Worm (Caenorhabditis elegans): ENCODE measurements around the gene ttr-31.

Gene ttr-31

DNA sequence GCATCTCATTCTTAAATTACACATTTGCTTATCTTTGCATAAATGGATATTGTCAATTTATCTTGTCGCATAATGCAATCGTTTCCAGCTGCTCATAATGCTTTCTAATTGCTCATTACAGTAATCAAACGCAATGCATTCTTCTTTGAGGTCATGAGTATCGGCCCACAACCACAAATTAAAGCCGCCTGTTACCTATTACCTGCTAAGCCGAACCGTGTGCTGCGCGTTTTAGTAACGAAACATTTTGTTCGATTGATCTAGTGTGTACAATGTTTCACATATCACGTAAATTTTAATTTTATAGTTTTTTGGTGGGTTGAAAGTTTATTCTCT is 25.1 kb upstream of the ttr-31 start:
- TF ChIP-seq ztf-4 (tag; optimal IDR thresholded peaks at IDR 0.05) (no peak), dsc-1 (tag; optimal IDR thresholded peaks at IDR 0.05) (peak; percentile 63), ceh-88 (GFP tag; IDR thresholded peaks at IDR 0.05) (no peak), mdl-1 (tag; optimal IDR thresholded peaks at IDR 0.05) (no peak)

DNA sequence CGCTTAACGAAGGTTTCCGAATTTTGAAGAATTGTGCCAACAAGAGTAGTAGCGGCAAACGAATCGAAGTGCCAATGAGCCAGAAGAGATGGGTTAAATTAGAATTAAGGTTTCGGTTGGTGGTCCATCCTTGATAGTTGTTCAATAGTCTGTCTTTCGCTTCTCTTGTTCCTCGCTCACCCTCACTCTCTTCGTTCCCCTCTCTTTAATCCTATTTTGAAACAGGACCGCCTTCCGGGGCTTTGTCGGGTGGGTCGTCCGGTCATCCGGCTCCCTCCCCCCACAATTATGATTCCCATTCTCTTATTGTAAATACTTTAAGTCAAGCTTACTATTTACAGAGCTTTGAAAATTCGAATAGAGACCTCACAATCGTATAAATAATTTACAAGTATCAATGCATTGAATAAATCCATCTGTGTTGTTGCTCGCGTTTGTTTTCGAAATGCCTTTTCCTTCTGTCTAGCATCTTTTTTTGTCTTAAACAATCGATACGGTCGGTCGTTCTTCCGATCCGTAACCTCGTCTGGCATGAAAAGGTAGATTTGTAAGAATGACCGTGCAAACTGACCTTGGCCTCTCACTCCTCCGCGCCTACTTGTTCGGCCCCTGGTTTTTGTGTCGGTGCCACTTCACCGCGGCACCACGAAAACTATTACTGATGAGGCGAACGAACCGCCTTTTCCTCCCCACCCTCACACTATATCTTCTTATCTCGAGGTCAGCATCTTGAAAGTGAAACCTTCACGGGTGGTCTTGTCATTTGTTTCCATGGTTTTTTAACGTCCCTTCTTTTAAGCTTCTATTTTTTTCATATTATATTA is 24.5 kb upstream of the ttr-31 start:
- TF ChIP-seq sup-37 (GFP tag; optimal IDR thresholded peaks at IDR 0.05) = no peak
- TF ChIP-seq nhr-85 (tag) = peak; percentile 76
- TF ChIP-seq efl-1 (optimal IDR thresholded peaks at IDR 0.05) = no peak
- peak in 1 of 2 experiments; percentile 54 for TF ChIP-seq efl-1 (GFP tag; optimal IDR thresholded peaks at IDR 0.05 in 1 of 2)
- peak; percentile 91 for TF ChIP-seq blmp-1 (tag; optimal IDR thresholded peaks at IDR 0.05)
- peak; percentile 32 for TF ChIP-seq lin-14 (GFP tag; optimal IDR thresholded peaks at IDR 0.05)

DNA sequence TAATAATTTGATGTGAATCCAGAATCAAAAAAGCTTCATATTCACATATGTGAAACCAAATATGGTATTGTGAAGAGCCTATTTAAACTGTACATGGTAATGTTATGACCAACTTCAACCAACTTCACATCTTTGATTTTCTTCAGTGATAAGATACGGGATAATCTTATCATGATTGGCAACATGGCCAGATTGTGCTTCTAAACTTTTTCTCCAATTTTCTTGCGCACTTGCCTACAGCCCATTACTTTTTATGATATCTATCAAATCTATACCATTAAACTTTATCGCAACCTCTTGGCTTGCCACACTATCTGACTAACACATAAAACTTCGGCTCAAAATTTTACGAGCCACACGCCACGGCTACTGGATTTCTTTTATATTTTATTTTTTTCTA is 23.6 kb upstream of the ttr-31 start:
- no peak for TF ChIP-seq fkh-4 (tag; optimal IDR thresholded peaks at IDR 0.05; ENCODE audit: borderline replicate concordance)
- TF ChIP-seq ets-5 (GFP tag; IDR thresholded peaks at IDR 0.05) = no peak
- TF ChIP-seq C16A3.4 (tag; optimal IDR thresholded peaks at IDR 0.05) = no peak
- TF ChIP-seq dsc-1 (tag; optimal IDR thresholded peaks at IDR 0.05) = peak; percentile 24
- TF ChIP-seq elt-3 (tag; optimal IDR thresholded peaks at IDR 0.05) = peak in 4 of 6 experiments; percentile 85 to 91 (median 90)
- no peak for TF ChIP-seq ceh-63 (GFP tag; optimal IDR thresholded peaks at IDR 0.05)
- peak; percentile 32 for TF ChIP-seq nhr-85 (tag)
- TF ChIP-seq rnt-1 (tag; optimal IDR thresholded peaks at IDR 0.05) = peak; percentile 30
- no peak for TF ChIP-seq jun-1 (tag; optimal IDR thresholded peaks at IDR 0.05)

- TF ChIP-seq lin-14 (GFP tag; optimal IDR thresholded peaks at IDR 0.05) (peak; percentile 10), nhr-85 (tag) (no peak), ceh-63 (GFP tag; optimal IDR thresholded peaks at IDR 0.05) (peak; percentile 2), efl-1 (optimal IDR thresholded peaks at IDR 0.05) (no peak), efl-1 (GFP tag; optimal IDR thresholded peaks at IDR 0.05 in 1 of 2) (peak in 1 of 2 experiments; percentile 0), ceh-82 (tag; optimal IDR thresholded peaks at IDR 0.05) (peak in 1 of 3 experiments; percentile 5)
Observed at ce11 chrX:11031869-11032268, 23.0 kb upstream of the ttr-31 start.

DNA sequence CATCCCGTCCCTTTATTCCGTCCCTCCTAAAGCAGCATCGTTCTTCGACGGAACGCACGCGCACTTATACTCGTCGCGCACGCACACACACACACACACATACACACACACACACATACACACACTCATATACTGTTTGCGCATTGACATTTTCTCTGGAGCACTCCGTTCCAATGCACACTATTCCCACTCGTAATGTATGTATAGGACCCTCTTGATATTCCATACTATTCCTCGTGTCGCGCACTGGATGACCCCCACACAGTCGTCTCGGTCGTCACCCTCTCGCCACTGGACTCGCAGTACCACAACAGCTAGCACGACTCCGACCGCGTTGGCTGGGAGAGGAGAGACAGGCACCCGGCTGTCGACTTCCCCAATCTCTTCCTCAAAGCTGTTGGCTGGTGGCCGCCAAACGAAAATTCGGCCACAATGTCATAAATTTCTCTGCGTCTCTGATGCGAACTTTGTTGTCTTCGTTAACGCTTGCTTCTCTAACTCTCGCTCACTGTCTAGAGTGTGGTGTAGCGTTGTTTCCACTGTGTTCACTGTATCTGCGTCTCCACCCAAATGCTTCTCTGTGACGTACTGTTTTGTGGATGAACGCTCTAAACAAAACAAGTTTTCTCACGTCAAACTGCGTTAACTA is 22.3 kb upstream of the ttr-31 start:
- TF ChIP-seq elt-3 (tag; optimal IDR thresholded peaks at IDR 0.05) (peak in 5 of 6 experiments; percentile 15 to 84 (median 42)), hlh-4 (tag; optimal IDR thresholded peaks at IDR 0.05) (no peak), grh-1 (GFP tag; IDR thresholded peaks at IDR 0.05) (peak; percentile 82), ets-5 (GFP tag; IDR thresholded peaks at IDR 0.05) (no peak), nhr-19 (GFP tag; conservative IDR thresholded peaks at IDR 0.05) (peak; percentile 83), F16B12.6 (tag; optimal IDR thresholded peaks at IDR 0.05) (no peak), fos-1 (tag; optimal IDR thresholded peaks at IDR 0.05) (peak; percentile 66), snu-23 (GFP tag; optimal IDR thresholded peaks at IDR 0.05) (peak; percentile 97), dpl-1 (GFP tag; optimal IDR thresholded peaks at IDR 0.05) (peak; percentile 32 to 51 (median 40)), aha-1 (tag; optimal IDR thresholded peaks at IDR 0.05) (peak; percentile 82), sox-4 (tag; optimal IDR thresholded peaks at IDR 0.05) (peak; percentile 80), nhr-76 (tag; optimal IDR thresholded peaks at IDR 0.05) (peak; percentile 40), nhr-28 (tag; optimal IDR thresholded peaks at IDR 0.05) (no peak), fkh-4 (tag; optimal IDR thresholded peaks at IDR 0.05; ENCODE audit: borderline replicate concordance) (peak; percentile 43), ama-1 (optimal IDR thresholded peaks at IDR 0.05) (peak; percentile 19), irx-1 (tag; optimal IDR thresholded peaks at IDR 0.05) (peak; percentile 85), ztf-11 (tag; optimal IDR thresholded peaks at IDR 0.05) (peak in 1 of 2 experiments; percentile 82), unc-30 (tag; optimal IDR thresholded peaks at IDR 0.05) (no peak), hpl-2 (GFP tag; optimal IDR thresholded peaks at IDR 0.05) (peak; percentile 39), efl-1 (optimal IDR thresholded peaks at IDR 0.05) (peak; percentile 64 to 73), efl-1 (GFP tag; optimal IDR thresholded peaks at IDR 0.05 in 1 of 2) (peak; percentile 27 to 95), fkh-10 (GFP tag; optimal IDR thresholded peaks at IDR 0.05) (peak; percentile 86), nhr-47 (tag; optimal IDR thresholded peaks at IDR 0.05) (peak; percentile 94), lsy-2 (tag; optimal IDR thresholded peaks at IDR 0.05) (peak; percentile 75 to 89), hlh-17 (GFP tag; optimal IDR thresholded peaks at IDR 0.05; ENCODE audit: borderline replicate concordance) (no peak), lin-14 (GFP tag; optimal IDR thresholded peaks at IDR 0.05) (peak; percentile 99), tbx-2 (tag; optimal IDR thresholded peaks at IDR 0.05) (peak; percentile 97), blmp-1 (tag; optimal IDR thresholded peaks at IDR 0.05) (peak; percentile 57), ceh-8 (GFP tag; optimal IDR thresholded peaks at IDR 0.05) (peak; percentile 64), rnt-1 (tag; optimal IDR thresholded peaks at IDR 0.05) (peak; percentile 93)
